Fruit fly (Drosophila melanogaster) S2 (cell line): Measurements from ENCODE around the gene CG7857.

Experiments used
- CG8478 ChIP-seq: fragments of >200 bp; optimal IDR thresholded peaks from 2 replicates; lab custom pipeline; 2018
- CTCF ChIP-seq, 2 experiments: fragments of >200 bp; optimal IDR thresholded peaks; 2 replicates each; lab custom pipeline; 2018

- TF ChIP-seq CG8478 (no peak), CTCF (optimal IDR thresholded peaks at IDR 0.05; lab: Kevin White, UChicago) (no peak)
Measured at dm6 chr3L:15534274-15535227, 29.9 kb upstream of the CG7857 start.
